Worm (Caenorhabditis elegans) whole organism, L1 larva: Measurements from ENCODE around the gene fbf-2.

Experiments
- C16A3.4 ChIP-seq: fragments of 150-350 bp; optimal IDR thresholded peaks from 2 replicates; lab custom pipeline; 2014; ENCODE audit warnings: missing biosample characterization, missing genetic modification characterization
- Y116A8C.19 ChIP-seq: sonication (generic microtip); optimal IDR thresholded peaks from 2 replicates; lab custom pipeline; 2016; ENCODE audit warnings: missing compliant biosample characterization, missing genetic modification characterization, borderline replicate concordance
- aly-2 ChIP-seq: fragments of 150-350 bp; optimal IDR thresholded peaks from 2 replicates; lab custom pipeline; 2014; ENCODE audit warnings: missing biosample characterization, missing genetic modification characterization
- blmp-1 ChIP-seq: fragments of 150-350 bp; optimal IDR thresholded peaks from 2 replicates; lab custom pipeline; 2014; ENCODE audit warnings: missing biosample characterization, missing genetic modification characterization
- ceh-63 ChIP-seq: fragments of 200-800 bp; sonication (Bioruptor generic); optimal IDR thresholded peaks from 2 replicates; lab custom pipeline; 2018; ENCODE audit warnings: mild to moderate bottlenecking, missing genetic modification characterization, missing compliant biosample characterization
- ceh-82 ChIP-seq, 3 experiments: fragments of 150-350 bp in 1 of 3; sonication (generic microtip) in 2 of 3; optimal IDR thresholded peaks; 2 replicates each; lab custom pipeline; 2014 to 2017; ENCODE audit warnings: missing biosample characterization in 3 of 3, missing genetic modification characterization in 3 of 3
- efl-1 ChIP-seq, 4 experiments: fragments of 150-350 bp; optimal IDR thresholded peaks in 3 of 4; peaks in 1 of 4; 1 replicate in 1 of 4; 2 replicates in 3 of 4; lab custom pipeline; 2014; ENCODE audit warnings: missing biosample characterization in 2 of 4, missing genetic modification characterization in 2 of 4, missing genetic modification reagents in 2 of 4
- egl-13 ChIP-seq: sonication (generic microtip); optimal IDR thresholded peaks from 2 replicates; lab custom pipeline; 2016; ENCODE audit warnings: missing genotype, missing genetic modification reagents, missing genetic modification characterization, missing compliant biosample characterization
- elt-3 ChIP-seq, 6 experiments: fragments of 150-350 bp in 1 of 6; sonication (generic microtip); optimal IDR thresholded peaks; 2 replicates each; lab custom pipeline; 2017 to 2018; ENCODE audit warnings: missing biosample characterization in 6 of 6, missing genetic modification characterization in 6 of 6, inconsistent platforms in 1 of 6
- fkh-10 ChIP-seq: sonication (generic microtip); optimal IDR thresholded peaks from 2 replicates; lab custom pipeline; 2017; ENCODE audit warnings: missing biosample characterization, missing genetic modification reagents, missing genetic modification characterization
- fkh-4 ChIP-seq: sonication (generic microtip); optimal IDR thresholded peaks from 2 replicates; lab custom pipeline; 2016; ENCODE audit warnings: missing compliant biosample characterization, missing genetic modification characterization, borderline replicate concordance
- fos-1 ChIP-seq: fragments of 150-350 bp; optimal IDR thresholded peaks from 2 replicates; lab custom pipeline; 2014; ENCODE audit warnings: missing biosample characterization, missing genetic modification characterization
- hpl-2 ChIP-seq: fragments of 150-350 bp; optimal IDR thresholded peaks from 2 replicates; lab custom pipeline; 2014; ENCODE audit warnings: missing biosample characterization, missing genetic modification reagents, missing genetic modification characterization
- irx-1 ChIP-seq: sonication (generic microtip); optimal IDR thresholded peaks from 2 replicates; lab custom pipeline; 2016; ENCODE audit warnings: missing genetic modification characterization, missing compliant biosample characterization
- isw-1 ChIP-seq: fragments of 200-800 bp; sonication (Bioruptor generic); IDR thresholded peaks from 2 replicates; pipeline ENCODE4 v1.3.6; 2022; ENCODE audit warnings: missing genetic modification characterization, missing compliant biosample characterization
- lin-14 ChIP-seq: fragments of 200-800 bp; sonication (Bioruptor generic); optimal IDR thresholded peaks from 2 replicates; lab custom pipeline; 2018; ENCODE audit warnings: mild to moderate bottlenecking, missing genetic modification characterization, moderate library complexity, missing compliant biosample characterization
- lin-15B ChIP-seq: fragments of 150-350 bp; sonication (generic microtip); optimal IDR thresholded peaks from 3 replicates; lab custom pipeline; 2014; ENCODE audit warnings: missing biosample characterization, missing genetic modification characterization
- mdl-1 ChIP-seq, 2 experiments: fragments of 150-350 bp; optimal IDR thresholded peaks; 2 replicates each; lab custom pipeline; 2014 to 2017; ENCODE audit warnings: missing biosample characterization in 2 of 2, missing genetic modification characterization in 2 of 2, inconsistent platforms in 1 of 2
- mef-2 ChIP-seq: fragments of 150-350 bp; optimal IDR thresholded peaks from 2 replicates; lab custom pipeline; 2014; ENCODE audit warnings: missing biosample characterization, missing genetic modification characterization
- mep-1 ChIP-seq: fragments of 150-350 bp; optimal IDR thresholded peaks from 2 replicates; lab custom pipeline; 2014; ENCODE audit warnings: missing biosample characterization, missing genetic modification characterization
- nhr-11 ChIP-seq: fragments of 150-350 bp; optimal IDR thresholded peaks from 2 replicates; lab custom pipeline; 2014; ENCODE audit warnings: missing biosample characterization, missing genetic modification characterization
- nhr-12 ChIP-seq: sonication (generic microtip); optimal IDR thresholded peaks from 2 replicates; lab custom pipeline; 2017; ENCODE audit warnings: missing biosample characterization, missing genetic modification characterization
- nhr-20 ChIP-seq: sonication (generic microtip); optimal IDR thresholded peaks from 2 replicates; lab custom pipeline; 2016; ENCODE audit warnings: mild to moderate bottlenecking, missing genetic modification characterization, missing compliant biosample characterization
- nhr-28 ChIP-seq: fragments of 150-350 bp; optimal IDR thresholded peaks from 2 replicates; lab custom pipeline; 2014; ENCODE audit warnings: missing biosample characterization, missing genetic modification characterization
- nhr-71 ChIP-seq: sonication (generic microtip); optimal IDR thresholded peaks from 2 replicates; lab custom pipeline; 2016; ENCODE audit warnings: mild to moderate bottlenecking, missing genetic modification characterization, moderate library complexity, missing compliant biosample characterization
- nhr-77 ChIP-seq: fragments of 150-350 bp; optimal IDR thresholded peaks from 2 replicates; lab custom pipeline; 2014; ENCODE audit warnings: missing biosample characterization, missing genetic modification characterization
- nhr-84 ChIP-seq: sonication (generic microtip); optimal IDR thresholded peaks from 2 replicates; lab custom pipeline; 2017; ENCODE audit warnings: missing biosample characterization, missing genetic modification characterization
- nhr-85 ChIP-seq: sonication (generic microtip); peaks from one replicate; lab custom pipeline; 2016; ENCODE audit warnings: missing genetic modification characterization, inconsistent platforms, missing compliant biosample characterization
- pax-3 ChIP-seq: fragments of 200-800 bp; sonication (Bioruptor generic); optimal IDR thresholded peaks from 2 replicates; lab custom pipeline; 2018; ENCODE audit warnings: mild to moderate bottlenecking, missing genetic modification characterization, moderate library complexity, missing compliant biosample characterization
- snu-23 ChIP-seq: sonication (generic microtip); optimal IDR thresholded peaks from 2 replicates; lab custom pipeline; 2016; ENCODE audit warnings: missing genetic modification characterization, missing compliant biosample characterization
- sptf-1 ChIP-seq: fragments of 150-350 bp; optimal IDR thresholded peaks from 2 replicates; lab custom pipeline; 2014; ENCODE audit warnings: missing biosample characterization, missing genetic modification characterization
- unc-98 ChIP-seq: fragments of 200-800 bp; sonication (Bioruptor generic); IDR thresholded peaks from 2 replicates; pipeline ENCODE4 v1.3.6; 2022; ENCODE audit warnings: missing genetic modification characterization, missing compliant biosample characterization
- vab-15 ChIP-seq: sonication (generic microtip); optimal IDR thresholded peaks from 2 replicates; lab custom pipeline; 2017; ENCODE audit warnings: missing genotype, mild to moderate bottlenecking, missing genetic modification characterization, missing compliant biosample characterization
- zip-4 ChIP-seq: fragments of 200-800 bp; sonication (Bioruptor generic); optimal IDR thresholded peaks from 2 replicates; lab custom pipeline; 2018; ENCODE audit warnings: mild to moderate bottlenecking, missing genetic modification characterization, moderate library complexity, missing compliant biosample characterization
- ztf-11 ChIP-seq, 2 experiments: sonication (generic microtip); optimal IDR thresholded peaks; 2 replicates each; lab custom pipeline; 2016 to 2017; ENCODE audit warnings: missing genetic modification characterization in 2 of 2, missing biosample characterization in 1 of 2, missing compliant biosample characterization in 1 of 2
- ztf-4 ChIP-seq: fragments of 150-350 bp; optimal IDR thresholded peaks from 2 replicates; lab custom pipeline; 2014; ENCODE audit warnings: missing biosample characterization, missing genetic modification characterization

Gene fbf-2

ce11 chrII:6132595-6132994 is 41.3 kb upstream of the fbf-2 start, which contains the start of gene abts-3:
TSS of gene abts-3 (plus strand) at chrII:6132895.
- TF ChIP-seq aly-2 (tag; lab: Kevin White, UChicago) (no peak), ztf-11 (tag; optimal IDR thresholded peaks at IDR 0.05; lab: Kevin White, UChicago) (no peak), nhr-77 (tag; lab: Kevin White, UChicago) (no peak), ceh-82 (tag; optimal IDR thresholded peaks at IDR 0.05; lab: Kevin White, UChicago) (no peak), C16A3.4 (tag; lab: Kevin White, UChicago) (no peak), nhr-11 (tag; lab: Kevin White, UChicago) (no peak), Y116A8C.19 (tag; lab: Kevin White, UChicago) (no peak), nhr-20 (no peak), nhr-12 (tag; lab: Kevin White, UChicago) (no peak), nhr-28 (tag; lab: Kevin White, UChicago) (no peak), nhr-84 (tag; lab: Kevin White, UChicago) (no peak), mep-1 (tag; lab: Kevin White, UChicago) (no peak), irx-1 (tag; lab: Kevin White, UChicago) (no peak), nhr-85 (tag; lab: Kevin White, UChicago) (no peak), isw-1 (no peak), hpl-2 (GFP tag; lab: Kevin White, UChicago) (no peak), vab-15 (tag; lab: Kevin White, UChicago) (no peak)

DNA sequence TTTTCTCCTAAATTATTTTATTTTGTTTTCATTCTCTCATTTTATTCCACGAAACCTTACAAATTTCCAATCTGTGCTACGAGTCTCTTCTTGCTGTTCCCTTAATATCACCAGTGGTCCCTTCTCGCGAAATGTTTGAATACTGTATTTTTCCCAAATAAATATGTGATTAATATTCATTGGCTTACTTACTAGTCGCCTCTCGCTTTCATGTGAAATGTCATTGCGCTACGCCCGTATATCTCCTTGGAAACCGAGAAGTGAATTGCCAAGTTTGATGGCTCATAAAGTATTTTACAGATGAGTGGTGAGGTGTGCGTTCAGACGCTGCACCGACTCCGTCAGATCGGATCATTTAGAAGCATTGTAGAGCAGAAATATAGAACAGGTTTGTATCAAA is 34.0 kb upstream of the fbf-2 start, which contains the start of gene rars-2:
Gene rars-2 (plus strand): TSS at position 301 of the 400 bp plus-strand sequence.
- no peak for TF ChIP-seq pax-3 (tag; lab: Kevin White, UChicago)
- no peak for TF ChIP-seq snu-23 (GFP tag; lab: Kevin White, UChicago)
- TF ChIP-seq fkh-4 (tag; lab: Kevin White, UChicago) = no peak
- TF ChIP-seq mdl-1 (tag; optimal IDR thresholded peaks at IDR 0.05; lab: Kevin White, UChicago) = no peak
- no peak for TF ChIP-seq nhr-28 (tag; lab: Kevin White, UChicago)
- no peak for TF ChIP-seq elt-3 (tag; optimal IDR thresholded peaks at IDR 0.05; lab: Kevin White, UChicago)
- TF ChIP-seq sptf-1 (tag; lab: Kevin White, UChicago) = no peak
- TF ChIP-seq blmp-1 (tag; lab: Kevin White, UChicago) = no peak
- no peak for TF ChIP-seq unc-98 (GFP tag; lab: Robert Waterston, UW)
- no peak for TF ChIP-seq Y116A8C.19 (tag; lab: Kevin White, UChicago)
- TF ChIP-seq, all 84 proteins: peak for 0

- TF ChIP-seq fkh-10 (GFP tag; lab: Kevin White, UChicago) = no peak
- no peak for TF ChIP-seq lin-15B (tag; lab: Kevin White, UChicago)
- TF ChIP-seq snu-23 (GFP tag; lab: Kevin White, UChicago) = no peak
- no peak for TF ChIP-seq fkh-4 (tag; lab: Kevin White, UChicago)
- peak; percentile 27 for TF ChIP-seq lin-14 (GFP tag; lab: Kevin White, UChicago)
- TF ChIP-seq ceh-63 = no peak
- TF ChIP-seq unc-98 (GFP tag; lab: Robert Waterston, UW) = no peak
- TF ChIP-seq C16A3.4 (tag; lab: Kevin White, UChicago) = no peak
- no peak for TF ChIP-seq zip-4 (GFP tag; lab: Kevin White, UChicago)
- TF ChIP-seq fos-1 (tag; lab: Kevin White, UChicago) = no peak
- TF ChIP-seq nhr-71 (tag; lab: Kevin White, UChicago) = no peak
- no peak for TF ChIP-seq mef-2 (tag; lab: Kevin White, UChicago)
- no peak for TF ChIP-seq nhr-11 (tag; lab: Kevin White, UChicago)
- no peak for TF ChIP-seq egl-13 (tag; lab: Kevin White, UChicago)
- TF ChIP-seq ztf-4 (tag; lab: Kevin White, UChicago) = no peak
- TF ChIP-seq efl-1 (optimal IDR thresholded peaks at IDR 0.05; lab: Kevin White, UChicago) = no peak
- peak; percentile 9 to 32 for TF ChIP-seq efl-1 (GFP tag; optimal IDR thresholded peaks at IDR 0.05 in 1 of 2; lab: Kevin White, UChicago)
Observed at ce11 chrII:6123513-6123912, 32.2 kb upstream of the fbf-2 start, which contains the start of gene C29H12.2. TSS of gene C29H12.2 (plus strand) at chrII:6123809.
